Fruit fly (Drosophila melanogaster) whole organism, embryonic: Measurements from ENCODE around the gene Hez.

Experiments used
- Antp ChIP-seq: fragments of 200-800 bp; sonication (Bioruptor generic); optimal IDR thresholded peaks from 3 replicates; lab custom pipeline; 2016; ENCODE audit warnings: missing biosample characterization, missing genetic modification characterization
- B-H2 ChIP-seq: fragments of 200-800 bp; sonication (Bioruptor generic); optimal IDR thresholded peaks from 2 replicates; lab custom pipeline; 2018; ENCODE audit warnings: missing biosample characterization, mild to moderate bottlenecking, missing genetic modification characterization
- CG10267 ChIP-seq: fragments of 200-800 bp; sonication (Bioruptor generic); optimal IDR thresholded peaks from 2 replicates; lab custom pipeline; 2018; ENCODE audit warnings: missing biosample characterization, mild to moderate bottlenecking, missing genetic modification characterization, moderate library complexity
- CG11085 ChIP-seq: fragments of 200-800 bp; sonication (Bioruptor generic); IDR thresholded peaks from 2 replicates; pipeline ENCODE4 v1.3.6; 2022; ENCODE audit warnings: missing biosample characterization, missing genetic modification characterization
- CG12659 ChIP-seq: fragments of 200-800 bp; sonication (Bioruptor generic); optimal IDR thresholded peaks from 3 replicates; lab custom pipeline; 2017; ENCODE audit warnings: mild to moderate bottlenecking, missing biosample characterization, missing genetic modification reagents, missing genetic modification characterization
- CG14014 ChIP-seq: fragments of 200-800 bp; sonication (Bioruptor generic); IDR thresholded peaks from 2 replicates; pipeline ENCODE4 v1.3.6; 2022; ENCODE audit warnings: missing biosample characterization, missing genetic modification characterization
- CG18619 ChIP-seq: fragments of 200-800 bp; sonication (Bioruptor generic); optimal IDR thresholded peaks from 3 replicates; lab custom pipeline; 2017; ENCODE audit warnings: missing biosample characterization, mild to moderate bottlenecking, missing genetic modification characterization
- CG2875 ChIP-seq: fragments of 200-800 bp; sonication (Bioruptor generic); optimal IDR thresholded peaks from 2 replicates; lab custom pipeline; 2017; ENCODE audit warnings: missing biosample characterization, mild to moderate bottlenecking, missing genetic modification characterization, missing genetic modification reagents
- CG2889 ChIP-seq: fragments of 200-800 bp; sonication (Bioruptor generic); IDR thresholded peaks from 3 replicates; pipeline ENCODE4 v1.3.6; 2022; ENCODE audit warnings: missing biosample characterization, missing genetic modification characterization
- CG31365 ChIP-seq: fragments of 200-800 bp; sonication (Bioruptor generic); optimal IDR thresholded peaks from 2 replicates; lab custom pipeline; 2018; ENCODE audit warnings: missing biosample characterization, mild to moderate bottlenecking, missing genetic modification characterization
- CG3726 ChIP-seq: fragments of 200-800 bp; sonication (Bioruptor generic); IDR thresholded peaks from 3 replicates; pipeline ENCODE4, ENCODE4 v1.3.6; 2022; ENCODE audit warnings: missing biosample characterization, missing genetic modification characterization
- CG4617 ChIP-seq: fragments of 200-800 bp; sonication (Bioruptor generic); optimal IDR thresholded peaks from 3 replicates; lab custom pipeline; 2016; ENCODE audit warnings: missing biosample characterization, missing genetic modification characterization, borderline replicate concordance
- CG8765 ChIP-seq: fragments of 200-800 bp; sonication (Bioruptor generic); IDR thresholded peaks from 2 replicates; pipeline ENCODE4 v1.3.6; 2022; ENCODE audit warnings: missing biosample characterization, missing genetic modification characterization
- CG9797 ChIP-seq: fragments of 200-800 bp; sonication (Bioruptor generic); optimal IDR thresholded peaks from 3 replicates; lab custom pipeline; 2018; ENCODE audit warnings: missing biosample characterization, mild to moderate bottlenecking, missing genetic modification characterization
- D19A ChIP-seq: fragments of 200-800 bp; optimal IDR thresholded peaks from 3 replicates; lab custom pipeline; 2019; ENCODE audit warnings: missing biosample characterization, mild to moderate bottlenecking, missing genetic modification characterization, moderate library complexity
- Dip3 ChIP-seq: fragments of 200-800 bp; sonication (Bioruptor generic); optimal IDR thresholded peaks from 3 replicates; lab custom pipeline; 2016; ENCODE audit warnings: missing biosample characterization, missing genetic modification characterization
- Dp ChIP-seq: fragments of 200-800 bp; sonication (Bioruptor generic); optimal IDR thresholded peaks from 2 replicates; lab custom pipeline; 2018; ENCODE audit warnings: missing biosample characterization, mild to moderate bottlenecking, missing genetic modification characterization, moderate library complexity
- Ets65A ChIP-seq: fragments of 200-800 bp; sonication (Bioruptor generic); peaks from one replicate; lab custom pipeline; 2016; ENCODE audit warnings: missing biosample characterization, missing genetic modification characterization
- H2.0 ChIP-seq: fragments of 200-800 bp; sonication (Bioruptor generic); IDR thresholded peaks from 2 replicates; pipeline ENCODE4 v1.3.6; 2022; ENCODE audit warnings: missing biosample characterization, missing genetic modification characterization
- Hey ChIP-seq: fragments of 200-800 bp; sonication (Bioruptor generic); optimal IDR thresholded peaks from 3 replicates; lab custom pipeline; 2018; ENCODE audit warnings: missing biosample characterization, mild to moderate bottlenecking, missing genetic modification characterization
- Hr3 ChIP-seq: fragments of 200-800 bp; sonication (Bioruptor generic); optimal IDR thresholded peaks from 3 replicates; lab custom pipeline; 2016; ENCODE audit warnings: missing biosample characterization, missing genetic modification characterization
- Jarid2 ChIP-seq: fragments of 200-800 bp; sonication (Bioruptor generic); optimal IDR thresholded peaks from 3 replicates; lab custom pipeline; 2017; ENCODE audit warnings: mild to moderate bottlenecking, missing biosample characterization, missing genetic modification reagents, missing genetic modification characterization
- Mrtf ChIP-seq: fragments of 200-800 bp; sonication (Bioruptor generic); IDR thresholded peaks from 3 replicates; pipeline ENCODE4 v1.3.6; 2022; ENCODE audit warnings: missing biosample characterization, missing genetic modification characterization
- Xbp1 ChIP-seq: fragments of 200-800 bp; sonication (Bioruptor generic); optimal IDR thresholded peaks from 3 replicates; lab custom pipeline; 2016; ENCODE audit warnings: missing biosample characterization, mild to moderate bottlenecking, missing genetic modification characterization
- ase ChIP-seq: fragments of 200-800 bp; sonication (Bioruptor generic); IDR thresholded peaks from 3 replicates; pipeline ENCODE4 v1.3.6; 2022; ENCODE audit warnings: missing biosample characterization, missing genetic modification characterization
- chm ChIP-seq: fragments of 200-800 bp; sonication (Bioruptor generic); IDR thresholded peaks from 2 replicates; pipeline ENCODE4 v1.3.6; 2022; ENCODE audit warnings: missing biosample characterization, missing genetic modification characterization
- corto ChIP-seq: fragments of 200-800 bp; sonication (Bioruptor generic); optimal IDR thresholded peaks from 2 replicates; lab custom pipeline; 2016; ENCODE audit warnings: missing biosample characterization, mild to moderate bottlenecking, missing genetic modification characterization, moderate library complexity
- croc ChIP-seq: fragments of 200-800 bp; sonication (Bioruptor generic); conservative IDR thresholded peaks from 3 replicates; pipeline ENCODE4 v1.3.6; 2022; ENCODE audit warnings: missing biosample characterization, missing genetic modification characterization
- dan ChIP-seq: fragments of 200-800 bp; sonication (Bioruptor generic); IDR thresholded peaks from 2 replicates; pipeline ENCODE4 v1.3.6; 2022; ENCODE audit warnings: missing biosample characterization, missing genetic modification characterization
- eyg ChIP-seq: fragments of 200-800 bp; sonication (Bioruptor generic); optimal IDR thresholded peaks from 3 replicates; lab custom pipeline; 2016; ENCODE audit warnings: missing biosample characterization, missing genetic modification characterization
- fd96Cb ChIP-seq: fragments of 200-800 bp; sonication (Bioruptor generic); optimal IDR thresholded peaks from 2 replicates; lab custom pipeline; 2018; ENCODE audit warnings: missing biosample characterization, mild to moderate bottlenecking, missing genetic modification characterization, moderate library complexity
- gt ChIP-seq: fragments of 200-800 bp; sonication (Bioruptor generic); IDR thresholded peaks from 2 replicates; pipeline ENCODE4 v1.3.6; 2022; ENCODE audit warnings: missing biosample characterization, missing genetic modification characterization
- inv ChIP-seq: fragments of 200-800 bp; sonication (Bioruptor generic); IDR thresholded peaks from 2 replicates; pipeline ENCODE4 v1.3.6; 2022; ENCODE audit warnings: missing biosample characterization, missing genetic modification characterization; ENCODE audit not compliant: partially characterized antibody
- jigr1 ChIP-seq: fragments of 200-800 bp; sonication (Bioruptor generic); IDR thresholded peaks from 3 replicates; pipeline ENCODE4 v1.3.6; 2022; ENCODE audit warnings: missing biosample characterization, missing genetic modification characterization
- luna ChIP-seq: fragments of 200-800 bp; sonication (Bioruptor generic); optimal IDR thresholded peaks from 2 replicates; lab custom pipeline; 2016; ENCODE audit warnings: missing biosample characterization, missing genetic modification characterization
- pb ChIP-seq: fragments of 200-800 bp; sonication (Bioruptor generic); optimal IDR thresholded peaks from 3 replicates; lab custom pipeline; 2016; ENCODE audit warnings: missing biosample characterization, missing genetic modification characterization
- pita ChIP-seq: fragments of 200-800 bp; sonication (Bioruptor generic); optimal IDR thresholded peaks from 2 replicates; lab custom pipeline; 2017; ENCODE audit warnings: missing biosample characterization, mild to moderate bottlenecking, missing genetic modification characterization
- psq ChIP-seq: fragments of 200-800 bp; sonication (Bioruptor generic); optimal IDR thresholded peaks from 2 replicates; lab custom pipeline; 2017; ENCODE audit warnings: missing biosample characterization, missing genetic modification characterization
- sima ChIP-seq: fragments of 200-800 bp; sonication (Bioruptor generic); optimal IDR thresholded peaks from 2 replicates; lab custom pipeline; 2016; ENCODE audit warnings: missing biosample characterization, missing genetic modification characterization
- ssp ChIP-seq: fragments of 200-800 bp; sonication (Bioruptor generic); IDR thresholded peaks from 2 replicates; pipeline ENCODE4 v1.3.6; 2022; ENCODE audit warnings: missing biosample characterization, missing genetic modification characterization
- toy ChIP-seq: fragments of 200-800 bp; sonication (Bioruptor generic); IDR thresholded peaks from 2 replicates; pipeline ENCODE4 v1.3.6; 2022; ENCODE audit warnings: missing biosample characterization, missing genetic modification characterization
- zfh1 ChIP-seq: fragments of 200-800 bp; sonication (Bioruptor generic); IDR thresholded peaks from 3 replicates; pipeline ENCODE4 v1.3.6; 2022; ENCODE audit warnings: missing biosample characterization, missing genetic modification characterization

Gene Hez

DNA sequence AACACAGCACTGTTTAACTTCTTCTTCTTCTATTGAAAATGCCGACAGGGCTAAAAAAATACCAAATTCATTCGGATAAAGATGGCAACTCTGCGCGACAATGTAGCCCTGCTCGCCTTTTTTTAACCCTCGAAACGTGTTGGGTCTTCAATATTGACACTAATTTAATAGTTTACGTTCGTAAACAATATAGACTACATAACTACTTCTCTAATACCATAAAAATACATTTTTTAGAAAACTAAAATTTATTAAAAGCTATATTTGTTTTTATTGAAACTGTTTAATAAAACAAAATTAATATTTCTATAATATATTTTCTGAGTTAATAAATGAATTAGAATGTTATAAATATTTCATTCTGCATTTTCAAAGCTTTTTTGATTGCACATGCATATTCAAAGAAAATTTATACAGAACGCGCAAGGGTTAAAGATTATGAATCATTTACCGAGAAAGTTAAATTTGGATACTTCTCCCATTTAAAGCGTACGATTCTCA lies 5.9 kb downstream of the Hez start, which contains the start of the genes Taf2 and CalpB (continued):
- TF ChIP-seq CG8765 (GFP tag; lab: Robert Waterston, UW) (no peak), psq (GFP tag; lab: Kevin White, UChicago) (peak; percentile 38), Mrtf (peak; percentile 51; the same call in 1 of the 3 replicates), ssp (peak; percentile 73), Jarid2 (GFP tag; lab: Kevin White, UChicago) (no peak), CG18619 (GFP tag; lab: Kevin White, UChicago) (peak; percentile 76), jigr1 (GFP tag; lab: Robert Waterston, UW) (no peak), Dp (GFP tag; lab: Kevin White, UChicago) (peak; percentile 21), Ets65A (GFP tag; lab: Kevin White, UChicago) (peak; percentile 54), luna (no peak), CG2875 (GFP tag; lab: Kevin White, UChicago) (peak; percentile 73), fd96Cb (tag; lab: Kevin White, UChicago) (peak; percentile 93), ase (peak; percentile 74), eyg (GFP tag; lab: Kevin White, UChicago) (no peak), Xbp1 (GFP tag; lab: Kevin White, UChicago) (peak; percentile 84), CG4617 (GFP tag; lab: Kevin White, UChicago) (peak; percentile 73), CG12659 (GFP tag; lab: Kevin White, UChicago) (peak; percentile 91), dan (no peak), inv (GFP tag; lab: Robert Waterston, UW) (no peak), CG11085 (GFP tag; lab: Robert Waterston, UW) (peak; percentile 68), corto (GFP tag; lab: Kevin White, UChicago) (no peak), CG10267 (peak; percentile 89), Hey (no peak), CG2889 (GFP tag; lab: Robert Waterston, UW) (no peak), sima (GFP tag; lab: Kevin White, UChicago) (no peak), Antp (GFP tag; lab: Kevin White, UChicago) (peak; percentile 18), Hr3 (GFP tag; lab: Kevin White, UChicago) (peak; percentile 81), chm (GFP tag; lab: Robert Waterston, UW) (peak; percentile 59; the same call in 1 of the 2 replicates), CG31365 (tag; lab: Kevin White, UChicago) (no peak), H2.0 (GFP tag; lab: Robert Waterston, UW) (0 out of 2 replicates have a peak, but pooled peaks have one; percentile 43), toy (GFP tag; lab: Robert Waterston, UW) (peak; percentile 66; the same call in 1 of the 2 replicates), CG9797 (peak; percentile 37), D19A (peak; percentile 93), zfh1 (peak; percentile 61; the same call in 1 of the 3 replicates), croc (GFP tag; lab: Robert Waterston, UW) (peak; percentile 72), Dip3 (peak; percentile 39), pb (GFP tag; lab: Kevin White, UChicago) (no peak), pita (GFP tag; lab: Kevin White, UChicago) (no peak), CG14014 (GFP tag; lab: Robert Waterston, UW) (peak; percentile 66), gt (GFP tag; lab: Robert Waterston, UW) (no peak)

DNA sequence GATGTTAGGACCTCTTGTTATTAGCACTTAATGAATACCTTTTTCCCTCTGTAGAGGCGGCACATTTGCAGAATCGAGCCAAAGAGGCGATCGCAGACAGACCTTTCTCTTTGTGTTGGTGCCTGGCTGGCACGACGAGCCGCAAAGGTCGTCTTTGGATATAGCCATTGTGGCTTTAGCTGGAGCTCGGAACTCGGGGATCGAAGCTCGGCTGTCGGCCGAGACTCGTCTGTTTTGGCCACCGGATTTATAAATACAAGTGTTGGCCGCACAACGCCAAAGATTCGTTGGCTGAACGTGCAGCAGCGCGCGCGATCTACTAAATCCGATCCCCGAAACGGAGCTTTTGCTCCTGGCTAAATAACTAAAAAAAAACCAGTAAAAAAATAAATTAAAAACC lies 15.9 kb downstream of the Hez start, which contains the start of gene CG34382:
TSS of gene CG34382 (plus strand) at position 301 of the 400 bp plus-strand sequence.
- no peak for TF ChIP-seq B-H2
- no peak for TF ChIP-seq CG2889 (GFP tag; lab: Robert Waterston, UW)
- TF ChIP-seq CG3726 (GFP tag; lab: Robert Waterston, UW): 0 out of 3 replicates have a peak, but pooled peaks have one; percentile 23
- TF ChIP-seq, all 482 proteins: peak for 1
